Fruit fly (Drosophila melanogaster): ENCODE data around the gene CG9121.

Gene CG9121

dm6 chr2L:5044892-5045619 lies 5.8 kb downstream of the CG9121 start (continued):
- TF ChIP-seq fd96Cb (tag; optimal IDR thresholded peaks at IDR 0.05) (peak; percentile 61), crol (GFP tag; IDR thresholded peaks at IDR 0.05) (no peak), CG4820 (GFP tag; optimal IDR thresholded peaks at IDR 0.05) (peak; percentile 10), CG2116 (GFP tag; optimal IDR thresholded peaks at IDR 0.05) (peak; percentile 15), CG6791 (GFP tag; IDR thresholded peaks at IDR 0.05; ENCODE audit: partially characterized antibody) (no peak), lilli (GFP tag; optimal IDR thresholded peaks at IDR 0.05) (peak; percentile 57), Spps (tag; optimal IDR thresholded peaks at IDR 0.05) (no peak), psq (GFP tag; optimal IDR thresholded peaks at IDR 0.05) (no peak), CG13287 (GFP tag; IDR thresholded peaks at IDR 0.05; ENCODE audit: partially characterized antibody) (no peak), Adf1 (GFP tag; IDR thresholded peaks at IDR 0.05) (no peak), wek (GFP tag; optimal IDR thresholded peaks at IDR 0.05) (no peak), BEAF-32 (GFP tag; optimal IDR thresholded peaks at IDR 0.05) (no peak), CG14014 (GFP tag; IDR thresholded peaks at IDR 0.05) (peak; percentile 64; the same call in 1 of the 2 replicates), tgo (GFP tag; IDR thresholded peaks at IDR 0.05) (peak; percentile 44; the same call in 1 of the 3 replicates), B-H1 (GFP tag; IDR thresholded peaks at IDR 0.05) (0 out of 3 replicates have a peak, but pooled peaks have one; percentile 10), CG31441 (GFP tag; IDR thresholded peaks at IDR 0.05) (peak; percentile 83), CG12391 (tag; optimal IDR thresholded peaks at IDR 0.05) (peak; percentile 61), CG2889 (GFP tag; IDR thresholded peaks at IDR 0.05) (no peak; the same call in 2 of the 3 replicates), CG2875 (GFP tag; optimal IDR thresholded peaks at IDR 0.05) (peak; percentile 2), CG34224 (GFP tag; IDR thresholded peaks at IDR 0.05; ENCODE audit: partially characterized antibody) (no peak), corto (GFP tag; optimal IDR thresholded peaks at IDR 0.05) (no peak), Max (GFP tag; optimal IDR thresholded peaks at IDR 0.05) (peak; percentile 42), CG17328 (GFP tag; IDR thresholded peaks at IDR 0.05) (peak; percentile 13; the same call in 1 of the 2 replicates), Med (GFP tag) (peak; percentile 92), CG33213 (GFP tag; optimal IDR thresholded peaks at IDR 0.05) (peak; percentile 3), CG18262 (tag; optimal IDR thresholded peaks at IDR 0.05) (peak; percentile 75), trh (GFP tag; optimal IDR thresholded peaks at IDR 0.05) (peak; percentile 19), NC2α (GFP tag; optimal IDR thresholded peaks at IDR 0.05) (no peak), CG10654 (GFP tag; optimal IDR thresholded peaks at IDR 0.05) (peak; percentile 14), CG9609 (GFP tag; optimal IDR thresholded peaks at IDR 0.05) (peak; percentile 5), hb (GFP tag; IDR thresholded peaks at IDR 0.05; ENCODE audit: partially characterized antibody) (no peak), Hmr (GFP tag; optimal IDR thresholded peaks at IDR 0.05) (peak; percentile 48), CG4282 (GFP tag; optimal IDR thresholded peaks at IDR 0.05) (no peak), pzg (GFP tag; optimal IDR thresholded peaks at IDR 0.05) (no peak), GATAe (GFP tag; conservative IDR thresholded peaks at IDR 0.05) (no peak), HLH3B (GFP tag; IDR thresholded peaks at IDR 0.05) (peak; percentile 25), Elba2 (GFP tag; optimal IDR thresholded peaks at IDR 0.05) (no peak), sens (GFP tag) (peak; percentile 80), ttk (GFP tag; IDR thresholded peaks at IDR 0.05) (peak; percentile 39; the same call in 1 of the 2 replicates), CG4617 (GFP tag; optimal IDR thresholded peaks at IDR 0.05; ENCODE audit: borderline replicate concordance) (peak; percentile 11), schlank (tag; optimal IDR thresholded peaks at IDR 0.05) (no peak), CG31365 (tag; optimal IDR thresholded peaks at IDR 0.05) (no peak), HLH54F (GFP tag; optimal IDR thresholded peaks at IDR 0.05) (no peak), CG11560 (tag; IDR thresholded peaks at IDR 0.05) (no peak), Chrac-16 (GFP tag; optimal IDR thresholded peaks at IDR 0.05) (no peak), CG18619 (GFP tag; optimal IDR thresholded peaks at IDR 0.05) (peak; percentile 70), CG12219 (GFP tag; optimal IDR thresholded peaks at IDR 0.05) (no peak), wdn (GFP tag; IDR thresholded peaks at IDR 0.05) (0 out of 2 replicates have a peak, but pooled peaks have one; percentile 27), crp (GFP tag; optimal IDR thresholded peaks at IDR 0.05) (peak in 1 of 2 experiments; percentile 1)

All from whole organism, embryonic.